Fruit fly (Drosophila melanogaster): ENCODE results near the gene nac.

DNA sequence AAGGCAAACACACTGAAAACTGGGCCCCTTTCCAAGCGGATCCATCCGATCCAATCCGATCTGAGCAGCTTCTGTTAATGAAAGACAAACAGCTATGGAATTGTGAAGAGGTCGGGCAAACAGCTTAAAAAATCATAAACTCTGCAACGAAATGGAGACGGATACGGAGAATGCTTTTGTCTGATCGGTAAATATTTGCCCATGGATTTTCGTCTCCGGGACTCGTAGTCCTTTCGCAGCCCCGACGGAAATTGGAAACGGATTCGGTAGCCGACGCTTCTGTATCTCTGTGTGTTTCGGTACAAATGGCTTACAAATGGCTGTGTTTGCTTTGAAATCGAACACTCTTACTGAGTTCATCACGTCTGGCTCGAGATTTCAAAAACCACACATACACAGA is 23.1 kb upstream of the nac start:
- TF ChIP-seq CG16779 (tag; optimal IDR thresholded peaks at IDR 0.05) (no peak), dsx (GFP tag; optimal IDR thresholded peaks at IDR 0.05; ENCODE audit: poor library complexity, severe bottlenecking) (no peak), dac (GFP tag; optimal IDR thresholded peaks at IDR 0.05) (no peak), Ets96B (tag; optimal IDR thresholded peaks at IDR 0.05) (no peak)

Measured in whole organism, prepupa.